Fruit fly (Drosophila melanogaster): ENCODE results near the gene mRpL23.

mRpL23 gene

DNA sequence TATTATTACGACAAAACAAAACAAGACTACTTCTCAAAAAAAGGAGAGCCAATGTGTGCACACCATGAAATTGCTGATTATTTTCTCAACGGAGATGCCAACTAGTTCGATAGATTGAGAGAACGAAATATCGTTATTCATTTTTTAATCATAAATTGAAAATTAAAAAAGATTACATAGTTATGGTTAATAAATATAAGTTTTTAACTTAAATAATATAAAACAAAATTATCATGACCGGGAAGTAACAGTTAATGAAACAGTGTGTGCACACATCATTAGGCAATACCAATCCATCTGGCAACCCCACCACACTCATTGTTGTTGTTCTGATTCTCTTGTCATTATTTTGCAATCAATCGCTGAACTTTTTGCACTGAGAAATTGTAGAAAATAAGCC is 1.6 kb downstream of the mRpL23 start, which contains the start of the genes CG1317 and CG8993 (continued):
- TF ChIP-seq btn (GFP tag; optimal IDR thresholded peaks at IDR 0.05) (no peak), CG16813 (GFP tag; IDR thresholded peaks at IDR 0.05; ENCODE audit: partially characterized antibody) (peak; percentile 69), fru (optimal IDR thresholded peaks at IDR 0.05) (no peak), emc (GFP tag; optimal IDR thresholded peaks at IDR 0.05) (no peak), eve (GFP tag; optimal IDR thresholded peaks at IDR 0.05) (no peak), vfl (GFP tag; optimal IDR thresholded peaks at IDR 0.05) (no peak), fu2 (GFP tag; optimal IDR thresholded peaks at IDR 0.05) (no peak), bowl (GFP tag; IDR thresholded peaks at IDR 0.05) (no peak), slbo (GFP tag; IDR thresholded peaks at IDR 0.05) (peak; percentile 81), CG13296 (GFP tag; optimal IDR thresholded peaks at IDR 0.05) (peak; percentile 26), CkIIα-i1 (GFP tag; IDR thresholded peaks at IDR 0.05) (no peak), CG18262 (tag; optimal IDR thresholded peaks at IDR 0.05) (no peak), fd96Cb (tag; optimal IDR thresholded peaks at IDR 0.05) (no peak), CG17568 (GFP tag; optimal IDR thresholded peaks at IDR 0.05) (no peak), CG1603 (tag; optimal IDR thresholded peaks at IDR 0.05) (no peak), CG12744 (GFP tag; optimal IDR thresholded peaks at IDR 0.05) (no peak), toy (GFP tag; IDR thresholded peaks at IDR 0.05) (no peak), vvl (GFP tag; IDR thresholded peaks at IDR 0.05) (peak; percentile 69), vnd (GFP tag; IDR thresholded peaks at IDR 0.05; ENCODE audit: partially characterized antibody) (0 out of 3 replicates have a peak, but pooled peaks have one; percentile 55), CrebB (tag; optimal IDR thresholded peaks at IDR 0.05) (no peak), ATbp (GFP tag; optimal IDR thresholded peaks at IDR 0.05) (no peak), YL-1 (GFP tag; optimal IDR thresholded peaks at IDR 0.05) (peak; percentile 89), Max (GFP tag; optimal IDR thresholded peaks at IDR 0.05) (peak; percentile 40), CG7987 (GFP tag; optimal IDR thresholded peaks at IDR 0.05) (no peak), CG17912 (GFP tag; optimal IDR thresholded peaks at IDR 0.05) (no peak), corto (GFP tag; optimal IDR thresholded peaks at IDR 0.05) (peak; percentile 4), bab2 (GFP tag; optimal IDR thresholded peaks at IDR 0.05) (no peak), CG2202 (tag; optimal IDR thresholded peaks at IDR 0.05) (no peak), Dll (GFP tag; IDR thresholded peaks at IDR 0.05; ENCODE audit: partially characterized antibody) (peak; percentile 79), sd (tag; optimal IDR thresholded peaks at IDR 0.05) (no peak), CG8924 (tag; optimal IDR thresholded peaks at IDR 0.05) (peak; percentile 54), CG9727 (GFP tag; optimal IDR thresholded peaks at IDR 0.05) (peak; percentile 61), CG7357 (GFP tag; IDR thresholded peaks at IDR 0.05) (peak; percentile 26; the same call in 1 of the 3 replicates), Med (GFP tag) (peak; percentile 62), Fer3 (tag; optimal IDR thresholded peaks at IDR 0.05) (peak; percentile 26), unpg (GFP tag; optimal IDR thresholded peaks at IDR 0.05) (no peak), bsh (GFP tag; optimal IDR thresholded peaks at IDR 0.05) (peak in 1 of 2 experiments; percentile 59), run (tag; optimal IDR thresholded peaks at IDR 0.05) (no peak), CG11696 (GFP tag; IDR thresholded peaks at IDR 0.05) (no peak), danr (GFP tag; IDR thresholded peaks at IDR 0.05) (no peak), Sox102F (GFP tag; optimal IDR thresholded peaks at IDR 0.05) (peak; percentile 62), CG18011 (GFP tag; optimal IDR thresholded peaks at IDR 0.05) (peak; percentile 9), CG4404 (GFP tag; IDR thresholded peaks at IDR 0.05) (peak; percentile 43; the same call in 1 of the 2 replicates), pfk (GFP tag; optimal IDR thresholded peaks at IDR 0.05) (no peak), lola (GFP tag; optimal IDR thresholded peaks at IDR 0.05) (peak in 1 of 3 experiments; percentile 50), CG11695 (GFP tag; IDR thresholded peaks at IDR 0.05) (no peak), Rx (GFP tag; IDR thresholded peaks at IDR 0.05) (no peak), B-H1 (GFP tag; IDR thresholded peaks at IDR 0.05) (no peak; the same call in 2 of the 3 replicates), ab (GFP tag; optimal IDR thresholded peaks at IDR 0.05) (no peak), jumu (GFP tag; optimal IDR thresholded peaks at IDR 0.05) (no peak), Neu2 (GFP tag; optimal IDR thresholded peaks at IDR 0.05; ENCODE audit: borderline replicate concordance) (no peak)

All from whole organism, embryonic.